Worm (Caenorhabditis elegans) whole organism, midembryonic: ENCODE results near the gene chc-1.

ENCODE experiments used
- cog-1 ChIP-seq: sonication (generic microtip); optimal IDR thresholded peaks from 2 replicates; lab custom pipeline; 2016; ENCODE audit warnings: missing genetic modification characterization, missing compliant biosample characterization
- ref-1 ChIP-seq: fragments of 200-800 bp; sonication (Bioruptor generic); conservative IDR thresholded peaks from 2 replicates; pipeline ENCODE4 v1.3.6; 2022; ENCODE audit warnings: missing genetic modification reagents, missing genetic modification characterization, missing compliant biosample characterization
- tab-1 ChIP-seq: fragments of 200-800 bp; sonication (Bioruptor generic); IDR thresholded peaks from 2 replicates; pipeline ENCODE4 v1.3.6; 2022; ENCODE audit warnings: missing genetic modification characterization, missing compliant biosample characterization
- ztf-23 ChIP-seq: fragments of 200-800 bp; sonication (Bioruptor generic); IDR thresholded peaks from 2 replicates; pipeline ENCODE4 v1.3.6; 2022; ENCODE audit warnings: missing genetic modification reagents, missing genetic modification characterization, missing compliant biosample characterization

- no peak for TF ChIP-seq tab-1 (GFP tag; lab: Robert Waterston, UW)
- TF ChIP-seq cog-1: no peak
- no peak for TF ChIP-seq ztf-23 (GFP tag; lab: Robert Waterston, UW)
- TF ChIP-seq ref-1 (GFP tag; lab: Robert Waterston, UW): no peak
These were observed 47.5 kb downstream of the chc-1 start for ce11 chrIII:10251114-10251513.
